Fruit fly (Drosophila melanogaster): ENCODE measurements around the gene CG32240.

CG32240 gene

dm6 chr3L:4389104-4389503 is 7.7 kb upstream of the CG32240 start:
- TF ChIP-seq Blimp-1 (GFP tag; optimal IDR thresholded peaks at IDR 0.05) (peak; percentile 42), CG31441 (GFP tag; IDR thresholded peaks at IDR 0.05) (peak; percentile 14; the same call in 1 of the 2 replicates), vnd (GFP tag; IDR thresholded peaks at IDR 0.05; ENCODE audit: partially characterized antibody) (no peak), CG11504 (tag; optimal IDR thresholded peaks at IDR 0.05) (peak; percentile 46), CG17359 (tag; optimal IDR thresholded peaks at IDR 0.05) (peak; percentile 3), Hr51 (GFP tag; optimal IDR thresholded peaks at IDR 0.05) (peak in 1 of 2 experiments; percentile 38), nmo (GFP tag; optimal IDR thresholded peaks at IDR 0.05) (peak; percentile 5), Sox102F (GFP tag; optimal IDR thresholded peaks at IDR 0.05) (peak; percentile 34), Ets65A (GFP tag) (peak; percentile 62), Kr (GFP tag; optimal IDR thresholded peaks at IDR 0.05) (no peak), CG10979 (tag; optimal IDR thresholded peaks at IDR 0.05) (peak; percentile 1), Med (GFP tag) (peak; percentile 10), gem (tag; optimal IDR thresholded peaks at IDR 0.05) (peak; percentile 1), sens (GFP tag) (peak; percentile 51), bsh (GFP tag; optimal IDR thresholded peaks at IDR 0.05) (peak in 1 of 2 experiments; percentile 47), Ptx1 (GFP tag; IDR thresholded peaks at IDR 0.05) (0 out of 2 replicates have a peak, but pooled peaks have one; percentile 29), Xrp1 (GFP tag; IDR thresholded peaks at IDR 0.05) (0 out of 2 replicates have a peak, but pooled peaks have one; percentile 13), Stat92E (GFP tag; optimal IDR thresholded peaks at IDR 0.05) (no peak), odd (GFP tag; optimal IDR thresholded peaks at IDR 0.05) (no peak), dmrt99B (tag; optimal IDR thresholded peaks at IDR 0.05) (peak; percentile 33), CG2712 (tag; optimal IDR thresholded peaks at IDR 0.05) (peak; percentile 17), sc (optimal IDR thresholded peaks at IDR 0.05) (no peak), sc (GFP tag; optimal IDR thresholded peaks at IDR 0.05) (no peak), sisA (GFP tag; IDR thresholded peaks at IDR 0.05) (0 out of 2 replicates have a peak, but pooled peaks have one; percentile 19), CG11456 (GFP tag; IDR thresholded peaks at IDR 0.05) (no peak), CG6689 (GFP tag; IDR thresholded peaks at IDR 0.05) (0 out of 2 replicates have a peak, but pooled peaks have one; percentile 15), CG7839 (tag; optimal IDR thresholded peaks at IDR 0.05) (peak; percentile 1), esg (GFP tag; conservative IDR thresholded peaks at IDR 0.05) (0 out of 2 replicates have a peak, but pooled peaks have one; percentile 11), CG18262 (tag; optimal IDR thresholded peaks at IDR 0.05) (peak; percentile 11)

dm6 chr3L:4388215-4388614 is 6.8 kb upstream of the CG32240 start:
- TF ChIP-seq CG2678 (tag; optimal IDR thresholded peaks at IDR 0.05) (no peak), CG15514 (GFP tag; optimal IDR thresholded peaks at IDR 0.05) (no peak), sr (GFP tag; IDR thresholded peaks at IDR 0.05) (peak; percentile 68; the same call in 2 of the 3 replicates), sd (tag; optimal IDR thresholded peaks at IDR 0.05) (peak; percentile 87), Optix (GFP tag; IDR thresholded peaks at IDR 0.05) (no peak), Max (GFP tag; optimal IDR thresholded peaks at IDR 0.05) (no peak), shn (GFP tag; optimal IDR thresholded peaks at IDR 0.05) (no peak), CG7987 (GFP tag; optimal IDR thresholded peaks at IDR 0.05) (no peak), sens (GFP tag) (peak; percentile 65), Hey (tag; optimal IDR thresholded peaks at IDR 0.05) (no peak), row (GFP tag; IDR thresholded peaks at IDR 0.05) (0 out of 3 replicates have a peak, but pooled peaks have one; percentile 1), cas (GFP tag; IDR thresholded peaks at IDR 0.05) (no peak), Ets65A (GFP tag) (peak; percentile 63), Deaf1 (tag; optimal IDR thresholded peaks at IDR 0.05) (no peak), CG10654 (GFP tag; optimal IDR thresholded peaks at IDR 0.05) (no peak)

Data from whole organism, embryonic.